Fruit fly (Drosophila melanogaster) whole organism, prepupa: ENCODE measurements around the gene Gen.

Experiments used
- CG10631 ChIP-seq: fragments of 200-800 bp; sonication (Bioruptor generic); optimal IDR thresholded peaks from 2 replicates; lab custom pipeline; 2016; ENCODE audit warnings: missing biosample characterization, missing genetic modification characterization
- CG10669 ChIP-seq: fragments of 200-800 bp; sonication (Bioruptor generic); optimal IDR thresholded peaks from 3 replicates; lab custom pipeline; 2018; ENCODE audit warnings: missing biosample characterization, mild to moderate bottlenecking, missing genetic modification characterization, moderate library complexity
- CG11762 ChIP-seq: fragments of 200-800 bp; sonication (Bioruptor generic); optimal IDR thresholded peaks from 3 replicates; lab custom pipeline; 2016; ENCODE audit warnings: missing biosample characterization, missing genetic modification characterization; ENCODE audit not compliant: insufficient read depth
- CG11902 ChIP-seq: fragments of 200-800 bp; sonication (Bioruptor generic); optimal IDR thresholded peaks from 3 replicates; lab custom pipeline; 2016; ENCODE audit warnings: missing biosample characterization, missing genetic modification characterization
- CG15336 ChIP-seq: fragments of 200-800 bp; sonication (Bioruptor generic); IDR thresholded peaks from 2 replicates; pipeline ENCODE4 v1.3.6; 2022; ENCODE audit warnings: missing biosample characterization, missing genetic modification characterization
- CG1621 ChIP-seq: fragments of 200-800 bp; sonication (Bioruptor generic); optimal IDR thresholded peaks from 3 replicates; lab custom pipeline; 2018; ENCODE audit warnings: missing biosample characterization, mild to moderate bottlenecking, missing genetic modification characterization
- CG31627 ChIP-seq: fragments of 200-800 bp; sonication (Bioruptor generic); optimal IDR thresholded peaks from 3 replicates; lab custom pipeline; 2016; ENCODE audit warnings: missing biosample characterization, missing genetic modification characterization
- CG32006 ChIP-seq: fragments of 200-800 bp; sonication (Bioruptor generic); optimal IDR thresholded peaks from 3 replicates; lab custom pipeline; 2017; ENCODE audit warnings: missing biosample characterization, mild to moderate bottlenecking, missing genetic modification characterization
- CG34406 ChIP-seq: fragments of 200-800 bp; sonication (Bioruptor generic); optimal IDR thresholded peaks from 3 replicates; lab custom pipeline; 2016; ENCODE audit warnings: missing biosample characterization, missing genetic modification characterization
- CG3919 ChIP-seq: fragments of 200-800 bp; sonication (Bioruptor generic); optimal IDR thresholded peaks from 3 replicates; lab custom pipeline; 2016; ENCODE audit warnings: missing biosample characterization, missing genetic modification characterization
- CG4318 ChIP-seq: fragments of 200-800 bp; sonication (Bioruptor generic); optimal IDR thresholded peaks from 3 replicates; lab custom pipeline; 2017; ENCODE audit warnings: missing biosample characterization, mild to moderate bottlenecking, missing genetic modification characterization
- CG6163 ChIP-seq: fragments of 200-800 bp; sonication (Bioruptor generic); IDR thresholded peaks from 3 replicates; pipeline ENCODE4 v1.3.6; 2022; ENCODE audit warnings: missing biosample characterization, missing genetic modification characterization
- CG6276 ChIP-seq: fragments of 200-800 bp; sonication (Bioruptor generic); optimal IDR thresholded peaks from 2 replicates; lab custom pipeline; 2017; ENCODE audit warnings: missing biosample characterization, mild to moderate bottlenecking, missing genetic modification characterization
- CG6854 ChIP-seq: fragments of 200-800 bp; sonication (Bioruptor generic); optimal IDR thresholded peaks from 2 replicates; lab custom pipeline; 2017; ENCODE audit warnings: missing biosample characterization, mild to moderate bottlenecking, missing genetic modification characterization
- CG7368 ChIP-seq: fragments of 200-800 bp; sonication (Bioruptor generic); optimal IDR thresholded peaks from 3 replicates; lab custom pipeline; 2016; ENCODE audit warnings: missing biosample characterization, missing genetic modification characterization
- CG8119 ChIP-seq: fragments of 200-800 bp; sonication (Bioruptor generic); IDR thresholded peaks from 3 replicates; pipeline ENCODE4 v1.3.6; 2022; ENCODE audit warnings: missing biosample characterization, missing genetic modification characterization
- CG8319 ChIP-seq: fragments of 200-800 bp; sonication (Bioruptor generic); optimal IDR thresholded peaks from 3 replicates; lab custom pipeline; 2016; ENCODE audit warnings: missing biosample characterization, missing genetic modification characterization
- CG8632 ChIP-seq: fragments of 200-800 bp; sonication (Bioruptor generic); optimal IDR thresholded peaks from 3 replicates; lab custom pipeline; 2016; ENCODE audit warnings: missing biosample characterization, missing genetic modification characterization
- CG9139 ChIP-seq: fragments of 200-800 bp; sonication (Bioruptor generic); optimal IDR thresholded peaks from 3 replicates; lab custom pipeline; 2017; ENCODE audit warnings: missing biosample characterization, mild to moderate bottlenecking, missing genetic modification characterization
- Eip75B ChIP-seq: fragments of 200-800 bp; sonication (Bioruptor generic); optimal IDR thresholded peaks from 3 replicates; lab custom pipeline; 2016; ENCODE audit warnings: missing biosample characterization, missing genetic modification characterization
- Eip78C ChIP-seq: fragments of 200-800 bp; sonication (Bioruptor generic); peaks from one replicate; lab custom pipeline; 2016; ENCODE audit warnings: missing biosample characterization, missing genetic modification characterization
- Eip93F ChIP-seq: fragments of 200-800 bp; sonication (Bioruptor generic); optimal IDR thresholded peaks from 2 replicates; lab custom pipeline; 2016; ENCODE audit warnings: missing biosample characterization, mild to moderate bottlenecking, missing genetic modification characterization
- Ets21C ChIP-seq: fragments of 200-800 bp; sonication (Bioruptor generic); optimal IDR thresholded peaks from 3 replicates; lab custom pipeline; 2016; ENCODE audit warnings: missing biosample characterization, missing genetic modification characterization
- Ets96B ChIP-seq: fragments of 200-800 bp; optimal IDR thresholded peaks from 2 replicates; lab custom pipeline; 2019; ENCODE audit warnings: missing biosample characterization, mild to moderate bottlenecking, missing genetic modification characterization, moderate library complexity
- Gug ChIP-seq: fragments of 200-800 bp; sonication (Bioruptor generic); IDR thresholded peaks from 2 replicates; pipeline ENCODE4 v1.3.6; 2022; ENCODE audit warnings: missing biosample characterization, missing genetic modification characterization
- Hr39 ChIP-seq: fragments of 200-800 bp; sonication (Bioruptor generic); optimal IDR thresholded peaks from 2 replicates; lab custom pipeline; 2016; ENCODE audit warnings: missing biosample characterization, missing genetic modification characterization
- Hr4 ChIP-seq: fragments of 200-800 bp; sonication (Bioruptor generic); optimal IDR thresholded peaks from 3 replicates; lab custom pipeline; 2016; ENCODE audit warnings: missing biosample characterization, missing genetic modification characterization
- Lpt ChIP-seq: fragments of 200-800 bp; sonication (Bioruptor generic); optimal IDR thresholded peaks from 3 replicates; lab custom pipeline; 2016; ENCODE audit warnings: missing biosample characterization, missing genetic modification characterization
- Met ChIP-seq: fragments of 200-800 bp; sonication (Bioruptor generic); optimal IDR thresholded peaks from 3 replicates; lab custom pipeline; 2016; ENCODE audit warnings: missing biosample characterization, missing genetic modification characterization
- OdsH ChIP-seq: fragments of 200-800 bp; sonication (Bioruptor generic); optimal IDR thresholded peaks from 3 replicates; lab custom pipeline; 2016; ENCODE audit warnings: missing biosample characterization, missing genetic modification characterization
- Smox ChIP-seq: fragments of 200-800 bp; sonication (Bioruptor generic); optimal IDR thresholded peaks from 3 replicates; lab custom pipeline; 2016; ENCODE audit warnings: missing biosample characterization, missing genetic modification characterization
- Sox14 ChIP-seq: fragments of 200-800 bp; sonication (Bioruptor generic); optimal IDR thresholded peaks from 3 replicates; lab custom pipeline; 2016; ENCODE audit warnings: missing biosample characterization, missing genetic modification characterization
- Sox15 ChIP-seq: fragments of 200-800 bp; sonication (Bioruptor generic); optimal IDR thresholded peaks from 3 replicates; lab custom pipeline; 2016; ENCODE audit warnings: missing biosample characterization, missing genetic modification characterization
- cyc ChIP-seq: fragments of 200-800 bp; sonication (Bioruptor generic); optimal IDR thresholded peaks from 3 replicates; lab custom pipeline; 2016; ENCODE audit warnings: missing biosample characterization, missing genetic modification characterization
- dac ChIP-seq: fragments of 200-800 bp; sonication (Bioruptor generic); optimal IDR thresholded peaks from 2 replicates; lab custom pipeline; 2017; ENCODE audit warnings: missing biosample characterization, mild to moderate bottlenecking, missing genetic modification characterization
- dsx ChIP-seq: fragments of 200-800 bp; optimal IDR thresholded peaks from 3 replicates; lab custom pipeline; 2019; ENCODE audit warnings: missing biosample characterization, mild to moderate bottlenecking, missing genetic modification characterization, moderate library complexity; ENCODE audit not compliant: poor library complexity, severe bottlenecking
- eg ChIP-seq: fragments of 200-800 bp; sonication (Bioruptor generic); IDR thresholded peaks from 3 replicates; pipeline ENCODE4 v1.3.6; 2022; ENCODE audit warnings: missing biosample characterization, missing genetic modification characterization
- esn ChIP-seq: fragments of 200-800 bp; sonication (Bioruptor generic); optimal IDR thresholded peaks from 2 replicates; lab custom pipeline; 2016; ENCODE audit warnings: missing biosample characterization, mild to moderate bottlenecking, missing genetic modification characterization, moderate library complexity
- fd59A ChIP-seq: fragments of 200-800 bp; sonication (Bioruptor generic); optimal IDR thresholded peaks from 2 replicates; lab custom pipeline; 2017; ENCODE audit warnings: missing biosample characterization, mild to moderate bottlenecking, missing genetic modification characterization, missing genetic modification reagents
- fd85E ChIP-seq: fragments of 200-800 bp; sonication (Bioruptor generic); optimal IDR thresholded peaks from 3 replicates; lab custom pipeline; 2016; ENCODE audit warnings: missing biosample characterization, missing genetic modification characterization
- fkh ChIP-seq: fragments of 200-800 bp; sonication (Bioruptor generic); optimal IDR thresholded peaks from 3 replicates; lab custom pipeline; 2017; ENCODE audit warnings: missing biosample characterization, mild to moderate bottlenecking, missing genetic modification characterization, moderate library complexity
- pdm3 ChIP-seq: fragments of 200-800 bp; sonication (Bioruptor generic); optimal IDR thresholded peaks from 3 replicates; lab custom pipeline; 2016; ENCODE audit warnings: missing biosample characterization, missing genetic modification characterization
- salr ChIP-seq, 2 experiments: fragments of 200-800 bp; sonication (Bioruptor generic); optimal IDR thresholded peaks; 3 replicates each; lab custom pipeline; 2016 to 2018; ENCODE audit warnings: missing biosample characterization in 2 of 2, missing genetic modification characterization in 2 of 2, mild to moderate bottlenecking in 1 of 2
- spab ChIP-seq: fragments of 200-800 bp; sonication (Bioruptor generic); optimal IDR thresholded peaks from 2 replicates; lab custom pipeline; 2017; ENCODE audit warnings: missing biosample characterization, mild to moderate bottlenecking, missing genetic modification characterization, missing genetic modification reagents
- ss ChIP-seq, 2 experiments: fragments of 200-800 bp; sonication (Bioruptor generic); optimal IDR thresholded peaks; 2 replicates in 1 of 2; 3 replicates in 1 of 2; lab custom pipeline; 2017 to 2018; ENCODE audit warnings: mild to moderate bottlenecking in 2 of 2, missing biosample characterization in 2 of 2, missing genetic modification characterization in 2 of 2, moderate library complexity in 1 of 2
- svp ChIP-seq: fragments of 200-800 bp; sonication (Bioruptor generic); peaks from one replicate; lab custom pipeline; 2016; ENCODE audit warnings: missing biosample characterization, missing genetic modification characterization
- topi ChIP-seq: fragments of 200-800 bp; sonication (Bioruptor generic); optimal IDR thresholded peaks from 3 replicates; lab custom pipeline; 2016; ENCODE audit warnings: missing biosample characterization, missing genetic modification characterization
- vri ChIP-seq: fragments of 200-800 bp; sonication (Bioruptor generic); optimal IDR thresholded peaks from 3 replicates; lab custom pipeline; 2016; ENCODE audit warnings: missing biosample characterization, mild to moderate bottlenecking, missing genetic modification characterization

The Gen gene

DNA sequence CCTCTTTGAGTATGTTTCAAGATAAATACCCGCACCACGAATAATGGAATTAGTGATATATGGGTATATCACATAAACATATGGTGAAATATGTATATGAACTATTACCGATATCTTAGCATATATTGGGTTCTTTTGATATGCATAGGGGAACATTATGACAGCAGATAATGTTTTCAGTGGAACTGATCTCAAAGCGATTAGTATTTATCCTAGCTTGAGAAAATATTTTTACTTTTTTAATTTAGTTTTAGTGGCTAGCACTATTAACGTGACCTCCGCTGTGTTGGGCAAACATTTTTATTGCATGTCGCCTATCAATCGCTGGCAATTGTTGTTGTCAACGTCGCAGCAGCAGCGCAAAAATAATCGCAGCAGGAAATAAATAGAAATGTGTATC lies 36.2 kb upstream of the Gen start (continued):
- TF ChIP-seq svp (GFP tag; lab: Kevin White, UChicago) (peak; percentile 69), CG34406 (GFP tag; lab: Kevin White, UChicago) (peak; percentile 3), CG4318 (GFP tag; lab: Kevin White, UChicago) (peak; percentile 20), CG32006 (GFP tag; lab: Kevin White, UChicago) (peak; percentile 84), CG8319 (GFP tag; lab: Kevin White, UChicago) (peak; percentile 10), ss (GFP tag; optimal IDR thresholded peaks at IDR 0.05; lab: Kevin White, UChicago) (peak in 1 of 2 experiments; percentile 36), Met (GFP tag; lab: Kevin White, UChicago) (peak; percentile 28), Lpt (GFP tag; lab: Kevin White, UChicago) (peak; percentile 18), CG3919 (GFP tag; lab: Kevin White, UChicago) (peak; percentile 46), CG7368 (GFP tag; lab: Kevin White, UChicago) (no peak), vri (GFP tag; lab: Kevin White, UChicago) (no peak), esn (GFP tag; lab: Kevin White, UChicago) (peak; percentile 47), Eip93F (GFP tag; lab: Kevin White, UChicago) (no peak), CG11902 (GFP tag; lab: Kevin White, UChicago) (no peak)
- TF ChIP-seq, all 60 proteins: peak for 40

DNA sequence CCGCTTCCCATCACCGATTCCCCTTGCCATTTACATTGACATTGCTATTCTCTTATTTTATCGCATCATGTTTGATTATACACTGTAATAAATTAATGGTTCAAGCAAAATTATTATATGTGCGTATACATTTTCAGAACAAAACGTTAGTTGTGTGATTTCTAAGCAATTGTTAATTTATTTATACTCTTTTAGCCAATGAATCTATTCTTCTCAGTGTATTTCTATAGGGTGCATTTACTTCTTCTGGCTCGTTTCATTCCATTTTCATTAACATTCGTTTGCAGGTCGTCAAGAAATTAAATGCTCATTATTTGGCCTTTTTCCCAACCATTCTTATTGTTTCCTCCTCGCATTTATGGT lies 35.4 kb upstream of the Gen start:
- TF ChIP-seq CG8119 (peak; percentile 67), CG31627 (peak; percentile 47), Smox (peak; percentile 15), CG9139 (GFP tag; lab: Kevin White, UChicago) (no peak), Eip75B (GFP tag; lab: Kevin White, UChicago) (no peak), eg (GFP tag; lab: Robert Waterston, UW) (peak; percentile 86), svp (GFP tag; lab: Kevin White, UChicago) (peak; percentile 53), fd59A (GFP tag; lab: Kevin White, UChicago) (no peak), CG34406 (GFP tag; lab: Kevin White, UChicago) (peak; percentile 29), CG8319 (GFP tag; lab: Kevin White, UChicago) (no peak), CG3919 (GFP tag; lab: Kevin White, UChicago) (peak; percentile 47), Ets96B (tag; lab: Kevin White, UChicago) (peak; percentile 65), fd85E (GFP tag; lab: Kevin White, UChicago) (no peak), fkh (GFP tag; lab: Kevin White, UChicago) (no peak), CG4318 (GFP tag; lab: Kevin White, UChicago) (no peak), CG15336 (GFP tag; lab: Robert Waterston, UW) (peak; percentile 72), Gug (peak; percentile 61), Hr4 (GFP tag; lab: Kevin White, UChicago) (peak; percentile 60), CG6163 (GFP tag; lab: Robert Waterston, UW) (peak; percentile 81), CG6276 (GFP tag; lab: Kevin White, UChicago) (peak; percentile 35), dsx (GFP tag; lab: Kevin White, UChicago) (peak; percentile 24), cyc (GFP tag; lab: Kevin White, UChicago) (peak; percentile 28), Lpt (GFP tag; lab: Kevin White, UChicago) (no peak), ss (GFP tag; optimal IDR thresholded peaks at IDR 0.05; lab: Kevin White, UChicago) (no peak), CG10631 (GFP tag; lab: Kevin White, UChicago) (peak; percentile 41), Sox14 (peak; percentile 47), dac (GFP tag; lab: Kevin White, UChicago) (no peak), esn (GFP tag; lab: Kevin White, UChicago) (no peak), CG11902 (GFP tag; lab: Kevin White, UChicago) (peak; percentile 15), CG8632 (GFP tag; lab: Kevin White, UChicago) (peak; percentile 18), spab (no peak), CG11762 (GFP tag; lab: Kevin White, UChicago) (peak; percentile 8), CG10669 (GFP tag; lab: Kevin White, UChicago) (peak; percentile 32), Met (GFP tag; lab: Kevin White, UChicago) (no peak), CG1621 (tag; lab: Kevin White, UChicago) (peak; percentile 34), Eip93F (GFP tag; lab: Kevin White, UChicago) (no peak), CG6854 (GFP tag; lab: Kevin White, UChicago) (no peak), Hr39 (peak; percentile 56), CG32006 (GFP tag; lab: Kevin White, UChicago) (peak; percentile 40), Ets21C (GFP tag; lab: Kevin White, UChicago) (no peak), Sox15 (no peak), Eip78C (GFP tag; lab: Kevin White, UChicago) (peak; percentile 81), topi (GFP tag; lab: Kevin White, UChicago) (peak; percentile 2), salr (GFP tag; optimal IDR thresholded peaks at IDR 0.05; lab: Kevin White, UChicago) (peak in 1 of 2 experiments; percentile 6), pdm3 (GFP tag; lab: Kevin White, UChicago) (peak; percentile 55), OdsH (GFP tag; lab: Kevin White, UChicago) (peak; percentile 68)
